Fruit fly (Drosophila melanogaster) whole organism, embryonic: ENCODE results near the gene Pink1.

Source experiments
- Abd-B ChIP-seq: fragments of 200-800 bp; sonication (Bioruptor generic); optimal IDR thresholded peaks from 2 replicates; lab custom pipeline; 2018; ENCODE audit warnings: missing biosample characterization, mild to moderate bottlenecking, missing genetic modification characterization, moderate library complexity
- Awh ChIP-seq: fragments of 200-800 bp; sonication (Bioruptor generic); IDR thresholded peaks from 2 replicates; pipeline ENCODE4, ENCODE4 v1.3.6; 2022; ENCODE audit warnings: missing biosample characterization, missing genetic modification characterization
- Blimp-1 ChIP-seq: fragments of 200-800 bp; sonication (Bioruptor generic); optimal IDR thresholded peaks from 3 replicates; lab custom pipeline; 2018; ENCODE audit warnings: missing biosample characterization, missing genetic modification characterization, mild to moderate bottlenecking, moderate library complexity, missing genetic modification reagents
- CG11560 ChIP-seq: fragments of 200-800 bp; sonication (Bioruptor generic); IDR thresholded peaks from 3 replicates; pipeline ENCODE4 v1.3.6; 2022; ENCODE audit warnings: missing biosample characterization, missing genetic modification characterization
- CG12236 ChIP-seq: fragments of 200-800 bp; sonication (Bioruptor generic); optimal IDR thresholded peaks from 2 replicates; lab custom pipeline; 2016; ENCODE audit warnings: missing biosample characterization, missing genetic modification characterization
- CG1529 ChIP-seq: fragments of 200-800 bp; sonication (Bioruptor generic); optimal IDR thresholded peaks from 3 replicates; lab custom pipeline; 2018; ENCODE audit warnings: missing biosample characterization, missing genetic modification characterization
- CG1602 ChIP-seq: fragments of 200-800 bp; sonication (Bioruptor generic); optimal IDR thresholded peaks from 3 replicates; lab custom pipeline; 2016; ENCODE audit warnings: missing biosample characterization, missing genetic modification characterization
- CG17385 ChIP-seq: fragments of 200-800 bp; sonication (Bioruptor generic); optimal IDR thresholded peaks from 3 replicates; lab custom pipeline; 2018; ENCODE audit warnings: missing biosample characterization, mild to moderate bottlenecking, missing genetic modification characterization
- CG17568 ChIP-seq: fragments of 200-800 bp; sonication (Bioruptor generic); optimal IDR thresholded peaks from 2 replicates; lab custom pipeline; 2018; ENCODE audit warnings: missing biosample characterization, mild to moderate bottlenecking, missing genetic modification characterization, moderate library complexity
- CG17912 ChIP-seq: fragments of 200-800 bp; sonication (Bioruptor generic); optimal IDR thresholded peaks from 2 replicates; lab custom pipeline; 2018; ENCODE audit warnings: missing biosample characterization, mild to moderate bottlenecking, missing genetic modification characterization
- CG33213 ChIP-seq: fragments of 200-800 bp; sonication (Bioruptor generic); optimal IDR thresholded peaks from 3 replicates; lab custom pipeline; 2016; ENCODE audit warnings: missing biosample characterization, missing genetic modification characterization
- CG3407 ChIP-seq: fragments of 200-800 bp; sonication (Bioruptor generic); optimal IDR thresholded peaks from 2 replicates; lab custom pipeline; 2018; ENCODE audit warnings: missing biosample characterization, mild to moderate bottlenecking, missing genetic modification characterization
- CG6765 ChIP-seq: fragments of 200-800 bp; sonication (Bioruptor generic); optimal IDR thresholded peaks from 3 replicates; lab custom pipeline; 2017; ENCODE audit warnings: missing biosample characterization, mild to moderate bottlenecking, missing genetic modification characterization
- CG7271 ChIP-seq: fragments of 200-800 bp; sonication (Bioruptor generic); optimal IDR thresholded peaks from 2 replicates; lab custom pipeline; 2018; ENCODE audit warnings: missing biosample characterization, mild to moderate bottlenecking, missing genetic modification characterization, moderate library complexity
- CG7786 ChIP-seq: fragments of 200-800 bp; sonication (Bioruptor generic); optimal IDR thresholded peaks from 2 replicates; lab custom pipeline; 2016; ENCODE audit warnings: missing biosample characterization, missing genetic modification characterization
- CG7963 ChIP-seq: fragments of 200-800 bp; sonication (Bioruptor generic); IDR thresholded peaks from 3 replicates; pipeline ENCODE4 v1.3.6; 2022; ENCODE audit warnings: missing biosample characterization, missing genetic modification characterization; ENCODE audit not compliant: partially characterized antibody
- CG8765 ChIP-seq: fragments of 200-800 bp; sonication (Bioruptor generic); IDR thresholded peaks from 2 replicates; pipeline ENCODE4 v1.3.6; 2022; ENCODE audit warnings: missing biosample characterization, missing genetic modification characterization
- CG8944 ChIP-seq: fragments of 200-800 bp; sonication (Bioruptor generic); optimal IDR thresholded peaks from 3 replicates; lab custom pipeline; 2016; ENCODE audit warnings: missing biosample characterization, missing genetic modification characterization
- CHES-1-like ChIP-seq: fragments of 200-800 bp; sonication (Bioruptor generic); optimal IDR thresholded peaks from 2 replicates; lab custom pipeline; 2016; ENCODE audit warnings: missing biosample characterization, missing genetic modification characterization
- Dll ChIP-seq: fragments of 200-800 bp; sonication (Bioruptor generic); IDR thresholded peaks from 4 replicates; pipeline ENCODE4 v1.3.6; 2022; ENCODE audit warnings: missing biosample characterization, missing genetic modification characterization; ENCODE audit not compliant: partially characterized antibody
- Fer3 ChIP-seq: fragments of 200-800 bp; sonication (Bioruptor generic); optimal IDR thresholded peaks from 2 replicates; lab custom pipeline; 2018; ENCODE audit warnings: missing biosample characterization, mild to moderate bottlenecking, missing genetic modification characterization, moderate library complexity
- Hey ChIP-seq: fragments of 200-800 bp; sonication (Bioruptor generic); optimal IDR thresholded peaks from 3 replicates; lab custom pipeline; 2018; ENCODE audit warnings: missing biosample characterization, mild to moderate bottlenecking, missing genetic modification characterization
- HmgD ChIP-seq: fragments of 200-800 bp; sonication (Bioruptor generic); optimal IDR thresholded peaks from 3 replicates; lab custom pipeline; 2016; ENCODE audit warnings: missing biosample characterization, missing genetic modification characterization
- Hmx ChIP-seq: fragments of 200-800 bp; sonication (Bioruptor generic); optimal IDR thresholded peaks from 2 replicates; lab custom pipeline; 2016; ENCODE audit warnings: missing biosample characterization, missing genetic modification characterization
- MTF-1 ChIP-seq: fragments of 200-800 bp; sonication (Bioruptor generic); optimal IDR thresholded peaks from 2 replicates; lab custom pipeline; 2018; ENCODE audit warnings: missing biosample characterization, mild to moderate bottlenecking, missing genetic modification characterization, borderline replicate concordance
- Mes4 ChIP-seq: fragments of 200-800 bp; sonication (Bioruptor generic); optimal IDR thresholded peaks from 2 replicates; lab custom pipeline; 2016; ENCODE audit warnings: missing biosample characterization, missing genetic modification characterization
- NFAT ChIP-seq: fragments of 200-800 bp; sonication (Bioruptor generic); IDR thresholded peaks from 2 replicates; pipeline ENCODE4 v1.3.6; 2022; ENCODE audit warnings: missing biosample characterization, missing genetic modification characterization
- Six4 ChIP-seq: fragments of 200-800 bp; sonication (Bioruptor generic); optimal IDR thresholded peaks from 2 replicates; lab custom pipeline; 2016; ENCODE audit warnings: missing biosample characterization, missing genetic modification characterization
- Xbp1 ChIP-seq: fragments of 200-800 bp; sonication (Bioruptor generic); optimal IDR thresholded peaks from 3 replicates; lab custom pipeline; 2016; ENCODE audit warnings: missing biosample characterization, mild to moderate bottlenecking, missing genetic modification characterization
- YL-1 ChIP-seq: fragments of 200-800 bp; sonication (Bioruptor generic); optimal IDR thresholded peaks from 3 replicates; lab custom pipeline; 2017; ENCODE audit warnings: missing biosample characterization, mild to moderate bottlenecking, missing genetic modification characterization
- ara ChIP-seq: fragments of 200-800 bp; sonication (Bioruptor generic); IDR thresholded peaks from 2 replicates; pipeline ENCODE4 v1.3.6; 2022; ENCODE audit warnings: missing biosample characterization, missing genetic modification characterization
- croc ChIP-seq: fragments of 200-800 bp; sonication (Bioruptor generic); conservative IDR thresholded peaks from 3 replicates; pipeline ENCODE4 v1.3.6; 2022; ENCODE audit warnings: missing biosample characterization, missing genetic modification characterization
- crol ChIP-seq: fragments of 200-800 bp; sonication (Bioruptor generic); IDR thresholded peaks from 2 replicates; pipeline ENCODE4 v1.3.6; 2022; ENCODE audit warnings: missing biosample characterization, missing genetic modification characterization
- dpn ChIP-seq, 2 experiments: fragments of 200-800 bp; sonication (Bioruptor generic); optimal IDR thresholded peaks; 3 replicates each; lab custom pipeline; 2016; ENCODE audit warnings: missing biosample characterization in 2 of 2, missing genetic modification characterization in 2 of 2
- emc ChIP-seq: fragments of 200-800 bp; sonication (Bioruptor generic); optimal IDR thresholded peaks from 2 replicates; lab custom pipeline; 2016; ENCODE audit warnings: missing biosample characterization, missing genetic modification characterization
- exex ChIP-seq: fragments of 200-800 bp; sonication (Bioruptor generic); optimal IDR thresholded peaks from 4 replicates; lab custom pipeline; 2018; ENCODE audit warnings: missing biosample characterization, mild to moderate bottlenecking, missing genetic modification characterization, moderate library complexity
- eyg ChIP-seq: fragments of 200-800 bp; sonication (Bioruptor generic); optimal IDR thresholded peaks from 3 replicates; lab custom pipeline; 2016; ENCODE audit warnings: missing biosample characterization, missing genetic modification characterization
- gfzf ChIP-seq: fragments of 200-800 bp; sonication (Bioruptor generic); optimal IDR thresholded peaks from 2 replicates; lab custom pipeline; 2016; ENCODE audit warnings: missing biosample characterization, mild to moderate bottlenecking, missing genetic modification characterization, moderate library complexity
- hth ChIP-seq: fragments of >200 bp; optimal IDR thresholded peaks from 2 replicates; lab custom pipeline; 2017; ENCODE audit warnings: inconsistent platforms
- lmd ChIP-seq: fragments of 200-800 bp; sonication (Bioruptor generic); IDR thresholded peaks from 2 replicates; pipeline ENCODE4 v1.3.6; 2022; ENCODE audit warnings: missing biosample characterization, missing genetic modification characterization
- lola ChIP-seq, 3 experiments: fragments of >200 bp in 2 of 3; fragments of 200-800 bp in 1 of 3; sonication (Bioruptor generic) in 1 of 3; optimal IDR thresholded peaks; 2 replicates each; lab custom pipeline; 2017 to 2019; ENCODE audit warnings: missing biosample characterization in 3 of 3, missing genetic modification characterization in 3 of 3, mild to moderate bottlenecking in 1 of 3, moderate library complexity in 1 of 3
- nerfin-1 ChIP-seq: fragments of 200-800 bp; sonication (Bioruptor generic); optimal IDR thresholded peaks from 3 replicates; lab custom pipeline; 2019; ENCODE audit warnings: missing biosample characterization, mild to moderate bottlenecking, missing genetic modification characterization, moderate library complexity
- pnt ChIP-seq: fragments of 200-800 bp; sonication (Bioruptor generic); optimal IDR thresholded peaks from 3 replicates; lab custom pipeline; 2016; ENCODE audit warnings: missing biosample characterization, missing genetic modification characterization
- pzg ChIP-seq: fragments of 200-800 bp; sonication (Bioruptor generic); optimal IDR thresholded peaks from 3 replicates; lab custom pipeline; 2018; ENCODE audit warnings: missing biosample characterization, mild to moderate bottlenecking, missing genetic modification characterization, moderate library complexity
- ranshi ChIP-seq: fragments of 200-800 bp; sonication (Bioruptor generic); IDR thresholded peaks from 2 replicates; pipeline ENCODE4 v1.3.6; 2022; ENCODE audit warnings: missing biosample characterization, missing genetic modification characterization
- sima ChIP-seq: fragments of 200-800 bp; sonication (Bioruptor generic); optimal IDR thresholded peaks from 2 replicates; lab custom pipeline; 2016; ENCODE audit warnings: missing biosample characterization, missing genetic modification characterization
- sisA ChIP-seq: fragments of 200-800 bp; sonication (Bioruptor generic); IDR thresholded peaks from 2 replicates; pipeline ENCODE4 v1.3.6; 2022; ENCODE audit warnings: missing biosample characterization, missing genetic modification characterization
- slbo ChIP-seq: fragments of 200-800 bp; sonication (Bioruptor generic); IDR thresholded peaks from 2 replicates; pipeline ENCODE4 v1.3.6; 2022; ENCODE audit warnings: missing biosample characterization, missing genetic modification characterization
- slp2 ChIP-seq: fragments of 200-800 bp; sonication (Bioruptor generic); optimal IDR thresholded peaks from 2 replicates; lab custom pipeline; 2016; ENCODE audit warnings: missing biosample characterization, missing genetic modification characterization
- vfl ChIP-seq: fragments of 200-800 bp; sonication (Bioruptor generic); optimal IDR thresholded peaks from 2 replicates; lab custom pipeline; 2016; ENCODE audit warnings: missing biosample characterization, missing genetic modification characterization
- wek ChIP-seq: fragments of 200-800 bp; sonication (Bioruptor generic); optimal IDR thresholded peaks from 3 replicates; lab custom pipeline; 2018; ENCODE audit warnings: missing biosample characterization, mild to moderate bottlenecking, missing genetic modification characterization, moderate library complexity

Pink1 gene

dm6 chrX:6642593-6643257, 40.9 kb upstream of the Pink1 start (continued):
- TF ChIP-seq crol (GFP tag; lab: Robert Waterston, UW): 0 out of 2 replicates have a peak, but pooled peaks have one; percentile 20
- no peak for TF ChIP-seq YL-1
- no peak for TF ChIP-seq CG33213 (GFP tag; lab: Kevin White, UChicago)
- TF ChIP-seq croc: peak; percentile 28; the same call in 1 of the 3 replicates
- no peak for TF ChIP-seq CG8765 (GFP tag; lab: Robert Waterston, UW)
- TF ChIP-seq vfl (GFP tag; lab: Kevin White, UChicago): no peak
- no peak for TF ChIP-seq ranshi
- TF ChIP-seq wek (GFP tag; lab: Kevin White, UChicago): no peak
- TF ChIP-seq CG1602 (GFP tag; lab: Kevin White, UChicago): no peak
- TF ChIP-seq ara (GFP tag; lab: Robert Waterston, UW): peak; percentile 56; the same call in 1 of the 2 replicates
- TF ChIP-seq exex (tag; lab: Kevin White, UChicago): no peak
- no peak for TF ChIP-seq Hmx (GFP tag; lab: Kevin White, UChicago)
- no peak for TF ChIP-seq CG11560
- no peak for TF ChIP-seq NFAT (GFP tag; lab: Robert Waterston, UW)
- TF ChIP-seq CG17568 (GFP tag; lab: Kevin White, UChicago): no peak
- TF ChIP-seq dpn (GFP tag; optimal IDR thresholded peaks at IDR 0.05; lab: Kevin White, UChicago): no peak
- TF ChIP-seq slbo: no peak
- no peak; the same call in 1 of the 2 replicates for TF ChIP-seq lmd (GFP tag; lab: Robert Waterston, UW)
- no peak for TF ChIP-seq emc (GFP tag; lab: Kevin White, UChicago)
- TF ChIP-seq sisA: no peak; the same call in 1 of the 2 replicates
- TF ChIP-seq CG17912 (GFP tag; lab: Kevin White, UChicago): no peak
- TF ChIP-seq Blimp-1: peak; percentile 82
- TF ChIP-seq CG7271 (tag; lab: Kevin White, UChicago): no peak
- TF ChIP-seq eyg (GFP tag; lab: Kevin White, UChicago): no peak
- TF ChIP-seq gfzf: no peak
- peak; percentile 5 for TF ChIP-seq CG12236 (GFP tag; lab: Kevin White, UChicago)
- TF ChIP-seq CG8944 (GFP tag; lab: Kevin White, UChicago): no peak
- TF ChIP-seq CHES-1-like (GFP tag; lab: Kevin White, UChicago): no peak
- TF ChIP-seq Fer3 (tag; lab: Kevin White, UChicago): no peak
- TF ChIP-seq HmgD: no peak
- TF ChIP-seq CG17385 (GFP tag; lab: Kevin White, UChicago): peak; percentile 38
- TF ChIP-seq Xbp1 (GFP tag; lab: Kevin White, UChicago): no peak
- TF ChIP-seq Mes4 (GFP tag; lab: Kevin White, UChicago): no peak
- peak in 1 of 3 experiments; percentile 42 for TF ChIP-seq lola (GFP tag; optimal IDR thresholded peaks at IDR 0.05; lab: Kevin White, UChicago)
- TF ChIP-seq CG3407 (GFP tag; lab: Kevin White, UChicago): no peak
- TF ChIP-seq CG7786 (GFP tag; lab: Kevin White, UChicago): no peak
- no peak for TF ChIP-seq sima
- TF ChIP-seq CG6765 (GFP tag; lab: Kevin White, UChicago): no peak
- no peak for TF ChIP-seq pnt (GFP tag; lab: Kevin White, UChicago)
- TF ChIP-seq Hey: no peak
- no peak for TF ChIP-seq MTF-1 (GFP tag; lab: Kevin White, UChicago)
- TF ChIP-seq hth (lab: Kevin White, UChicago): no peak
- TF ChIP-seq Awh (GFP tag; lab: Robert Waterston, UW): no peak
- no peak for TF ChIP-seq Six4 (GFP tag; lab: Kevin White, UChicago)
- no peak for TF ChIP-seq Dll (GFP tag; lab: Robert Waterston, UW)
- TF ChIP-seq CG1529 (GFP tag; lab: Kevin White, UChicago): no peak
- no peak for TF ChIP-seq slp2 (GFP tag; lab: Kevin White, UChicago)
- no peak for TF ChIP-seq Abd-B (GFP tag; lab: Kevin White, UChicago)
- TF ChIP-seq CG7963 (GFP tag; lab: Robert Waterston, UW): no peak
- no peak for TF ChIP-seq pzg (GFP tag; lab: Kevin White, UChicago)
- peak; percentile 3 for TF ChIP-seq nerfin-1
